Worm (Caenorhabditis elegans): Measurements from ENCODE around the gene F55E10.1.
A peak's percentile ranks its signal among the peaks of the same experiment; 100 is the strongest.
"Not testable (repeated sequence)": the region's sequence is repeated elsewhere in the genome, so short reads cannot be mapped to it uniquely, and the experiment has no call there.

The F55E10.1 gene

ce11 chrX:8321811-8322210 lies 20.0 kb upstream of the F55E10.1 start, which contains the start of gene abu-9:
abu-9 (plus strand) TSS chrX:8322111.
- not testable (repeated sequence) for TF ChIP-seq unc-30, nhr-12, fos-1 (tag; optimal IDR thresholded peaks at IDR 0.05)

- TF ChIP-seq ets-5 (GFP tag; IDR thresholded peaks at IDR 0.05) (no peak), efl-1 (optimal IDR thresholded peaks at IDR 0.05) (no peak), efl-1 (GFP tag; optimal IDR thresholded peaks at IDR 0.05 in 1 of 2) (peak in 1 of 2 experiments; percentile 7), elt-2 (tag; optimal IDR thresholded peaks at IDR 0.05) (peak; percentile 58), vab-15 (tag; optimal IDR thresholded peaks at IDR 0.05) (no peak)
These were observed 18.4 kb upstream of the F55E10.1 start, which contains the start of gene R09F10.1 for ce11 chrX:8323371-8323770. R09F10.1 (plus strand) TSS chrX:8323592.

ce11 chrX:8326394-8326793 lies 15.4 kb upstream of the F55E10.1 start, which contains the start of gene R09F10.8:
R09F10.8 (minus strand) TSS chrX:8326451.
- TF ChIP-seq nhr-11 (tag; optimal IDR thresholded peaks at IDR 0.05) (no peak), zip-4 (GFP tag; optimal IDR thresholded peaks at IDR 0.05) (no peak), egl-13 (tag; optimal IDR thresholded peaks at IDR 0.05) (no peak)

- no peak for TF ChIP-seq nhr-12 (tag; optimal IDR thresholded peaks at IDR 0.05)
- TF ChIP-seq fos-1 (tag; optimal IDR thresholded peaks at IDR 0.05): no peak
- TF ChIP-seq tbx-2 (tag; optimal IDR thresholded peaks at IDR 0.05): no peak
- no peak for TF ChIP-seq skn-1 (tag; optimal IDR thresholded peaks at IDR 0.05)
These were observed 14.0 kb upstream of the F55E10.1 start, which contains the start of gene F55E10.4 for ce11 chrX:8327800-8328199. F55E10.4 (minus strand) TSS chrX:8327900.

- TF ChIP-seq fos-1 (tag; optimal IDR thresholded peaks at IDR 0.05) (no peak), fkh-10 (GFP tag; optimal IDR thresholded peaks at IDR 0.05) (no peak), nhr-47 (tag; optimal IDR thresholded peaks at IDR 0.05) (no peak), elt-2 (tag; optimal IDR thresholded peaks at IDR 0.05) (no peak), unc-62 (GFP tag; optimal IDR thresholded peaks at IDR 0.05) (no peak), nhr-71 (tag; optimal IDR thresholded peaks at IDR 0.05) (no peak), rnt-1 (tag; optimal IDR thresholded peaks at IDR 0.05) (no peak), ets-5 (GFP tag; IDR thresholded peaks at IDR 0.05) (no peak), Y116A8C.19 (tag; optimal IDR thresholded peaks at IDR 0.05; ENCODE audit: borderline replicate concordance) (no peak), ceh-63 (GFP tag; optimal IDR thresholded peaks at IDR 0.05) (no peak), fkh-4 (tag; optimal IDR thresholded peaks at IDR 0.05; ENCODE audit: borderline replicate concordance) (no peak), egl-27 (tag; optimal IDR thresholded peaks at IDR 0.05) (no peak), irx-1 (tag; optimal IDR thresholded peaks at IDR 0.05) (no peak), swsn-7 (tag; optimal IDR thresholded peaks at IDR 0.05) (no peak), ceh-8 (GFP tag; optimal IDR thresholded peaks at IDR 0.05) (no peak), zip-4 (GFP tag; optimal IDR thresholded peaks at IDR 0.05) (no peak), skn-1 (tag; optimal IDR thresholded peaks at IDR 0.05) (no peak), nhr-11 (tag; optimal IDR thresholded peaks at IDR 0.05) (no peak), ceh-88 (GFP tag; IDR thresholded peaks at IDR 0.05) (no peak)
These were observed 1.4 kb upstream of the F55E10.1 start, which contains the start of gene F55E10.2 for ce11 chrX:8340393-8340792. F55E10.2 (plus strand) TSS chrX:8340693.

ce11 chrX:8346248-8346647 lies 4.5 kb downstream of the F55E10.1 start, which contains the start of gene drd-5:
drd-5 (minus strand) TSS chrX:8346348.
- TF ChIP-seq lsy-2 (tag; optimal IDR thresholded peaks at IDR 0.05): no peak
- no peak for TF ChIP-seq unc-130 (tag; optimal IDR thresholded peaks at IDR 0.05)
- no peak for TF ChIP-seq sox-4 (tag; optimal IDR thresholded peaks at IDR 0.05)

- no peak for TF ChIP-seq efl-1 (optimal IDR thresholded peaks at IDR 0.05)
- TF ChIP-seq efl-1 (GFP tag; optimal IDR thresholded peaks at IDR 0.05 in 1 of 2): peak in 1 of 2 experiments; percentile 21
- no peak for TF ChIP-seq hlh-4 (tag; optimal IDR thresholded peaks at IDR 0.05)
These were observed 9.2 kb downstream of the F55E10.1 start, which contains the start of gene npr-28 for ce11 chrX:8350984-8351383. npr-28 (minus strand) TSS chrX:8351084.

Measured in whole organism, L1 larva.